Fruit fly (Drosophila melanogaster): ENCODE measurements around the gene ras.

The ras gene

dm6 chrX:10783374-10784064 lies 39.2 kb downstream of the ras start (continued):
- TF ChIP-seq Med (GFP tag) (peak; percentile 53), CG11723 (GFP tag; optimal IDR thresholded peaks at IDR 0.05) (no peak), CG11695 (GFP tag; IDR thresholded peaks at IDR 0.05) (no peak), CG10321 (GFP tag; IDR thresholded peaks at IDR 0.05) (peak; percentile 87), tll (GFP tag; optimal IDR thresholded peaks at IDR 0.05) (no peak), CG3838 (GFP tag; optimal IDR thresholded peaks at IDR 0.05) (no peak)

dm6 chrX:10784330-10784778 lies 40.1 kb downstream of the ras start:
- TF ChIP-seq hkb (optimal IDR thresholded peaks at IDR 0.05) (no peak), hkb (GFP tag; IDR thresholded peaks at IDR 0.05) (no peak), sna (GFP tag; IDR thresholded peaks at IDR 0.05; ENCODE audit: partially characterized antibody) (0 out of 2 replicates have a peak, but pooled peaks have one; percentile 26), CG15479 (GFP tag; optimal IDR thresholded peaks at IDR 0.05) (peak; percentile 94), lmd (GFP tag; IDR thresholded peaks at IDR 0.05) (no peak), CG18599 (GFP tag; optimal IDR thresholded peaks at IDR 0.05) (peak; percentile 26), fd64A (GFP tag; optimal IDR thresholded peaks at IDR 0.05) (no peak), Oli (tag; optimal IDR thresholded peaks at IDR 0.05) (no peak), toy (GFP tag; IDR thresholded peaks at IDR 0.05) (no peak), repo (GFP tag; optimal IDR thresholded peaks at IDR 0.05) (no peak), ranshi (GFP tag; IDR thresholded peaks at IDR 0.05) (no peak), dimm (GFP tag; IDR thresholded peaks at IDR 0.05) (no peak), pnt (GFP tag; optimal IDR thresholded peaks at IDR 0.05) (no peak), CG6765 (GFP tag; optimal IDR thresholded peaks at IDR 0.05) (no peak), disco-r (GFP tag; optimal IDR thresholded peaks at IDR 0.05) (no peak), CG17328 (GFP tag; IDR thresholded peaks at IDR 0.05) (0 out of 2 replicates have a peak, but pooled peaks have one; percentile 7), CG32532 (GFP tag; IDR thresholded peaks at IDR 0.05) (peak; percentile 61; the same call in 1 of the 2 replicates), Dek (tag; optimal IDR thresholded peaks at IDR 0.05) (no peak), Fer2 (tag; optimal IDR thresholded peaks at IDR 0.05) (no peak), fd3F (GFP tag; optimal IDR thresholded peaks at IDR 0.05) (no peak), nom (GFP tag; optimal IDR thresholded peaks at IDR 0.05) (peak; percentile 30), CG17802 (tag; optimal IDR thresholded peaks at IDR 0.05) (no peak), sd (tag; optimal IDR thresholded peaks at IDR 0.05) (peak; percentile 79), sisA (GFP tag; IDR thresholded peaks at IDR 0.05) (no peak), NK7.1 (GFP tag; optimal IDR thresholded peaks at IDR 0.05) (no peak), CG18476 (GFP tag; optimal IDR thresholded peaks at IDR 0.05) (no peak), crp (GFP tag; optimal IDR thresholded peaks at IDR 0.05) (no peak), chinmo (GFP tag; IDR thresholded peaks at IDR 0.05; ENCODE audit: partially characterized antibody) (peak; percentile 80; the same call in 2 of the 4 replicates), Neu2 (GFP tag; optimal IDR thresholded peaks at IDR 0.05; ENCODE audit: borderline replicate concordance) (no peak), Taf1 (GFP tag; IDR thresholded peaks at IDR 0.05) (no peak), CG7556 (GFP tag; optimal IDR thresholded peaks at IDR 0.05) (no peak), CG33213 (GFP tag; optimal IDR thresholded peaks at IDR 0.05) (no peak), BtbVII (GFP tag; optimal IDR thresholded peaks at IDR 0.05) (peak; percentile 55), ara (GFP tag; IDR thresholded peaks at IDR 0.05) (no peak), Sox102F (GFP tag; optimal IDR thresholded peaks at IDR 0.05) (no peak), caup (GFP tag; optimal IDR thresholded peaks at IDR 0.05; ENCODE audit: severe bottlenecking) (peak; percentile 25), CG12769 (tag; optimal IDR thresholded peaks at IDR 0.05) (peak; percentile 20), CG8924 (tag; optimal IDR thresholded peaks at IDR 0.05) (no peak), yki (optimal IDR thresholded peaks at IDR 0.05) (peak; percentile 63), CG3163 (GFP tag; optimal IDR thresholded peaks at IDR 0.05) (peak; percentile 71), mirr (GFP tag; optimal IDR thresholded peaks at IDR 0.05) (peak; percentile 53)

Measured in whole organism, embryonic.